Worm (Caenorhabditis elegans) whole organism, L1 larva: ENCODE data around the gene F47D12.7.

ENCODE experiments used
- F16B12.6 ChIP-seq: fragments of 150-350 bp; optimal IDR thresholded peaks from 2 replicates; lab custom pipeline; 2014; ENCODE audit warnings: missing biosample characterization, missing genetic modification characterization
- ama-1 ChIP-seq: fragments of 150-350 bp; optimal IDR thresholded peaks from 2 replicates; lab custom pipeline; 2014
- mef-2 ChIP-seq: fragments of 150-350 bp; optimal IDR thresholded peaks from 2 replicates; lab custom pipeline; 2014; ENCODE audit warnings: missing biosample characterization, missing genetic modification characterization
- rnt-1 ChIP-seq: sonication (generic microtip); optimal IDR thresholded peaks from 2 replicates; lab custom pipeline; 2016; ENCODE audit warnings: mild to moderate bottlenecking, missing genetic modification characterization, moderate library complexity, missing compliant biosample characterization
- zag-1 ChIP-seq: fragments of 150-350 bp; optimal IDR thresholded peaks from 2 replicates; lab custom pipeline; 2014; ENCODE audit warnings: missing biosample characterization, missing genetic modification characterization
- ztf-11 ChIP-seq, 2 experiments: sonication (generic microtip); optimal IDR thresholded peaks; 2 replicates each; lab custom pipeline; 2016 to 2017; ENCODE audit warnings: missing genetic modification characterization in 2 of 2, missing biosample characterization in 1 of 2, missing compliant biosample characterization in 1 of 2

- TF ChIP-seq zag-1 (no peak), F16B12.6 (no peak), ztf-11 (tag; optimal IDR thresholded peaks at IDR 0.05; lab: Kevin White, UChicago) (no peak), ama-1 (lab: Kevin White, UChicago) (no peak), mef-2 (tag; lab: Kevin White, UChicago) (no peak), rnt-1 (tag; lab: Kevin White, UChicago) (no peak)
Observed at ce11 chrIII:6254737-6255136, 41.1 kb downstream of the F47D12.7 start, which contains the start of gene srg-8.
